Worm (Caenorhabditis elegans) whole organism, L2 larva: Measurements from ENCODE around the gene acr-21.

Source experiments
- C34F6.9 ChIP-seq: fragments of 150-350 bp; optimal IDR thresholded peaks from 2 replicates; lab custom pipeline; 2014; ENCODE audit warnings: missing biosample characterization, missing genetic modification characterization
- F13H6.1 ChIP-seq: sonication (generic microtip); optimal IDR thresholded peaks from 2 replicates; lab custom pipeline; 2016; ENCODE audit warnings: missing genetic modification characterization, missing compliant biosample characterization
- Y55F3AM.14 ChIP-seq: fragments of 200-800 bp; sonication (Bioruptor generic); optimal IDR thresholded peaks from 2 replicates; lab custom pipeline; 2018; ENCODE audit warnings: mild to moderate bottlenecking, missing genetic modification characterization, missing compliant biosample characterization
- ZK546.5 ChIP-seq: sonication (generic microtip); optimal IDR thresholded peaks from 2 replicates; lab custom pipeline; 2017; ENCODE audit warnings: missing biosample characterization, missing genetic modification characterization
- alr-1 ChIP-seq: fragments of 150-350 bp; optimal IDR thresholded peaks from 2 replicates; lab custom pipeline; 2014; ENCODE audit warnings: missing biosample characterization, missing genetic modification characterization
- ama-1 ChIP-seq: fragments of 150-350 bp; optimal IDR thresholded peaks from 2 replicates; lab custom pipeline; 2018; ENCODE audit warnings: inconsistent platforms
- blmp-1 ChIP-seq: sonication (generic microtip); optimal IDR thresholded peaks from 2 replicates; lab custom pipeline; 2017; ENCODE audit warnings: missing genetic modification characterization, mild to moderate bottlenecking, missing compliant biosample characterization, antibody characterized with exemption, moderate library complexity; ENCODE audit not compliant: insufficient read depth
- ceh-16 ChIP-seq: fragments of 150-350 bp; optimal IDR thresholded peaks from 2 replicates; lab custom pipeline; 2014; ENCODE audit warnings: missing biosample characterization, missing genetic modification characterization
- ceh-82 ChIP-seq: fragments of 150-350 bp; optimal IDR thresholded peaks from 2 replicates; lab custom pipeline; 2014; ENCODE audit warnings: missing biosample characterization, missing genetic modification characterization
- dmd-4 ChIP-seq: sonication (generic microtip); optimal IDR thresholded peaks from 2 replicates; lab custom pipeline; 2017; ENCODE audit warnings: missing biosample characterization, missing genetic modification characterization
- egl-27 ChIP-seq: sonication (generic microtip); optimal IDR thresholded peaks from 3 replicates; lab custom pipeline; 2017; ENCODE audit warnings: missing biosample characterization, missing genetic modification reagents, missing genetic modification characterization
- elt-1 ChIP-seq: fragments of 150-350 bp; optimal IDR thresholded peaks from 2 replicates; lab custom pipeline; 2014; ENCODE audit warnings: missing biosample characterization, missing genetic modification characterization
- fos-1 ChIP-seq: fragments of 150-350 bp; optimal IDR thresholded peaks from 2 replicates; lab custom pipeline; 2014; ENCODE audit warnings: missing biosample characterization, missing genetic modification characterization
- lin-11 ChIP-seq: fragments of 150-350 bp; sonication (generic microtip); optimal IDR thresholded peaks from 2 replicates; lab custom pipeline; 2014; ENCODE audit warnings: missing biosample characterization, missing genetic modification characterization, inconsistent platforms, mixed read lengths
- lsy-2 ChIP-seq, 2 experiments: fragments of 150-350 bp in 1 of 2; sonication (generic microtip) in 1 of 2; optimal IDR thresholded peaks; 2 replicates each; lab custom pipeline; 2014 to 2017; ENCODE audit warnings: missing biosample characterization in 2 of 2, missing genetic modification characterization in 2 of 2
- mbf-1 ChIP-seq: sonication (generic microtip); optimal IDR thresholded peaks from 2 replicates; lab custom pipeline; 2017; ENCODE audit warnings: missing biosample characterization, missing genetic modification characterization
- mdl-1 ChIP-seq, 2 experiments: fragments of 150-350 bp in 1 of 2; sonication (generic microtip) in 1 of 2; optimal IDR thresholded peaks; 2 replicates each; lab custom pipeline; 2017; ENCODE audit warnings: missing biosample characterization in 2 of 2, missing genetic modification characterization in 2 of 2
- nhr-10 ChIP-seq: sonication (generic microtip); optimal IDR thresholded peaks from 2 replicates; lab custom pipeline; 2017; ENCODE audit warnings: missing biosample characterization, missing genetic modification characterization
- nhr-11 ChIP-seq: fragments of 150-350 bp; optimal IDR thresholded peaks from 2 replicates; lab custom pipeline; 2014; ENCODE audit warnings: missing biosample characterization, missing genetic modification characterization
- nhr-12 ChIP-seq: fragments of 150-350 bp; optimal IDR thresholded peaks from 2 replicates; lab custom pipeline; 2014; ENCODE audit warnings: missing biosample characterization, missing genetic modification characterization
- nhr-129 ChIP-seq: fragments of 150-350 bp; optimal IDR thresholded peaks from 2 replicates; lab custom pipeline; 2014; ENCODE audit warnings: missing biosample characterization, missing genetic modification characterization
- nhr-77 ChIP-seq: fragments of 150-350 bp; optimal IDR thresholded peaks from 2 replicates; lab custom pipeline; 2014; ENCODE audit warnings: missing biosample characterization, missing genetic modification characterization
- peb-1 ChIP-seq: fragments of 150-350 bp; optimal IDR thresholded peaks from 2 replicates; lab custom pipeline; 2014; ENCODE audit warnings: missing biosample characterization, missing genetic modification characterization
- sem-4 ChIP-seq: fragments of 150-350 bp; optimal IDR thresholded peaks from 2 replicates; lab custom pipeline; 2014; ENCODE audit warnings: missing biosample characterization, missing genetic modification reagents, missing genetic modification characterization
- skn-1 ChIP-seq: sonication (generic microtip); optimal IDR thresholded peaks from 2 replicates; lab custom pipeline; 2017; ENCODE audit warnings: missing biosample characterization, missing genetic modification characterization
- sma-9 ChIP-seq, 2 experiments: fragments of 150-350 bp in 1 of 2; sonication (generic microtip) in 1 of 2; optimal IDR thresholded peaks; 2 replicates each; lab custom pipeline; 2014 to 2016; ENCODE audit warnings: missing genetic modification characterization in 2 of 2, mild to moderate bottlenecking in 1 of 2, missing biosample characterization in 1 of 2, missing compliant biosample characterization in 1 of 2, missing genetic modification reagents in 1 of 2, moderate library complexity in 1 of 2
- snpc-4 ChIP-seq: fragments of 150-350 bp; optimal IDR thresholded peaks from 2 replicates; lab custom pipeline; 2014; ENCODE audit warnings: missing biosample characterization, missing genetic modification characterization
- unc-39 ChIP-seq: fragments of 150-350 bp; optimal IDR thresholded peaks from 2 replicates; lab custom pipeline; 2014; ENCODE audit warnings: missing biosample characterization, missing genetic modification characterization
- unc-55 ChIP-seq: fragments of 150-350 bp; sonication (generic microtip); optimal IDR thresholded peaks from 3 replicates; lab custom pipeline; 2014; ENCODE audit warnings: missing biosample characterization, missing genetic modification reagents, missing genetic modification characterization
- unc-62 ChIP-seq: fragments of 150-350 bp; optimal IDR thresholded peaks from 2 replicates; lab custom pipeline; 2014; ENCODE audit warnings: missing biosample characterization, missing genetic modification reagents, missing genetic modification characterization
- zag-1 ChIP-seq: fragments of 150-350 bp; optimal IDR thresholded peaks from 2 replicates; lab custom pipeline; 2014; ENCODE audit warnings: missing biosample characterization, missing genetic modification characterization
- ztf-1 ChIP-seq: fragments of 200-800 bp; sonication (Bioruptor generic); conservative IDR thresholded peaks from 2 replicates; pipeline ENCODE4 v1.3.6; 2022; ENCODE audit warnings: missing genetic modification characterization, missing compliant biosample characterization
- ztf-11 ChIP-seq: sonication (generic microtip); optimal IDR thresholded peaks from 2 replicates; lab custom pipeline; 2017; ENCODE audit warnings: missing biosample characterization, missing genetic modification characterization
- ztf-4 ChIP-seq: fragments of 150-350 bp; optimal IDR thresholded peaks from 2 replicates; lab custom pipeline; 2014; ENCODE audit warnings: missing biosample characterization, missing genetic modification characterization

acr-21 gene

DNA sequence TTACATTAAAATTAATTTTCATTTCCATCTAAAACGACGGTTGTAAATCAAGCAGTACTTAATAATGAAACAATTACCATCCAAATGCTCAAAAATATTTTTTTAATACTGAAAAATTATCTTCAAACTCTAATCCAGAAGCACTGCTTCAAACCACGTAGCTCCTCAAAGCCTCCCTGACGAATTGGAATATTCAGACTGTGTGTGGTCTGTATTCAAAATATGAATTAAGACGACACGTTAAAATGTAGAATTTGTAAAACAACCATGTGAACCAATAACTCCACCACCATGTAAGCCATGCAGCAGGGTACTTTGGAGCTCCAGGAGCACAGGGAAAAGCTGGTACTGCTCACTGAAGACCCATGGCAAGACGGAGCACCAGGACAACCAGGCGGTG, 2.3 kb upstream of the acr-21 start, which contains the start of gene F27B3.8:
TSS of gene F27B3.8 (plus strand) at position 301 of the 400 bp plus-strand sequence.
- no peak for TF ChIP-seq ztf-11 (tag; lab: Kevin White, UChicago)
- TF ChIP-seq nhr-11 (tag; lab: Kevin White, UChicago), result no peak
- TF ChIP-seq skn-1 (tag; lab: Kevin White, UChicago), result no peak
- no peak for TF ChIP-seq elt-1 (tag; lab: Kevin White, UChicago)
- no peak for TF ChIP-seq ztf-4 (tag; lab: Kevin White, UChicago)
- no peak for TF ChIP-seq mbf-1 (tag; lab: Kevin White, UChicago)
- TF ChIP-seq ZK546.5 (tag; lab: Kevin White, UChicago), result no peak
- TF ChIP-seq ama-1 (lab: Kevin White, UChicago), result no peak
- TF ChIP-seq unc-62 (GFP tag; lab: Kevin White, UChicago), result no peak
- no peak for TF ChIP-seq zag-1

ce11 chrIII:6587564-6587963, 5.9 kb downstream of the acr-21 start, which contains the start of gene ddo-3:
Gene ddo-3, plus strand, starts transcription at chrIII:6587864.
- TF ChIP-seq ztf-4 (tag; lab: Kevin White, UChicago) (no peak), snpc-4 (tag; lab: Kevin White, UChicago) (no peak), unc-55 (GFP tag; lab: Kevin White, UChicago) (no peak), fos-1 (tag; lab: Kevin White, UChicago) (no peak), sma-9 (GFP tag; optimal IDR thresholded peaks at IDR 0.05; lab: Kevin White, UChicago) (no peak), sma-9 (tag; optimal IDR thresholded peaks at IDR 0.05; lab: Kevin White, UChicago) (no peak), ceh-16 (no peak)
- TF ChIP-seq, all 48 proteins: peak for 0

DNA sequence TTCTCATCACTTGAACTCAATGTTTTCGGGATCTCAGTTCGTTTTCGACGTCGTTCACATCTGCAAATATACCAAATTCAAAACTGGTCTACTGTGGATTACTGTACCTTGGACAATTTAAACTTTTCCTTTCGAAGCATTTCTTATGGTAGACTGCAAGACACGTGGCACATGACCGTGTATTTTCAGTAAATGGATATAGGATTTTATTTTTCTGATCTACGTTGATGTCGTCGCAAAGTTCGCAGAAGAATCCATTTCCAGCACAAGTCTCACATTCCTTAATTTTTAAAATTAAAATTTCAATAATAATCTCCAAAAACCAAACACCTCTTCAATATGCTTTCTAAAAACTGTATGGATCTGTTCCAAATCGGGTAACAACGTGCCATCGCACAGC, 7.8 kb downstream of the acr-21 start:
- TF ChIP-seq nhr-10 (tag; lab: Kevin White, UChicago) (no peak), ztf-1 (GFP tag; lab: Robert Waterston, UW) (no peak), snpc-4 (tag; lab: Kevin White, UChicago) (no peak), F13H6.1 (tag; lab: Kevin White, UChicago) (no peak), mdl-1 (tag; optimal IDR thresholded peaks at IDR 0.05; lab: Kevin White, UChicago) (no peak), nhr-129 (no peak), blmp-1 (tag; lab: Kevin White, UChicago) (no peak), nhr-11 (tag; lab: Kevin White, UChicago) (no peak), dmd-4 (tag; lab: Kevin White, UChicago) (no peak), ceh-82 (no peak), peb-1 (tag; lab: Kevin White, UChicago) (no peak), nhr-12 (tag; lab: Kevin White, UChicago) (no peak), mbf-1 (tag; lab: Kevin White, UChicago) (no peak), ama-1 (lab: Kevin White, UChicago) (no peak), nhr-77 (tag; lab: Kevin White, UChicago) (no peak), fos-1 (tag; lab: Kevin White, UChicago) (no peak), lsy-2 (tag; optimal IDR thresholded peaks at IDR 0.05; lab: Kevin White, UChicago) (no peak)

DNA sequence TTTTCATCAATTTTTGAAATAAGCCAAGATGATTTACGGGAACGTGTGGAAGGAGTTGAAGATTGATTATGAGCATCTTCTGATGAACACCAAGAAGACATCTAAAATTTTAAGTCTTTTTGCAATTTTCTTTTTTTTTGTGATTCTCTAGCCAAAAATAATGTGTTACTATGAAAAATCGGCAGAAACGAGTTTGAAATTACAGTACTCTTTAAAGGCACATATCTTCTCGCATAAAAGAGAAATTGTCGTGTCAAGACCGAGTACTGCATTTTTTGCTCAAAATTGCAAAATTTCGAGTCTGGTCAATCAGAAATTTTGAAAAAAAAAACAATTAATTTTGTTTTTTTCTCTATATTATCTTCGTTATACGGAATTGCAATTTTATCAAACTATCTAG, 10.4 kb downstream of the acr-21 start, which contains the start of gene F20H11.1:
TSS of gene F20H11.1 (minus strand) at position 101 of the 400 bp plus-strand sequence.
- TF ChIP-seq unc-62 (GFP tag; lab: Kevin White, UChicago) (no peak), blmp-1 (tag; lab: Kevin White, UChicago) (no peak), F13H6.1 (tag; lab: Kevin White, UChicago) (no peak), Y55F3AM.14 (GFP tag; lab: Kevin White, UChicago) (no peak), unc-55 (GFP tag; lab: Kevin White, UChicago) (no peak), unc-39 (tag; lab: Kevin White, UChicago) (no peak), nhr-10 (tag; lab: Kevin White, UChicago) (no peak), egl-27 (no peak), ZK546.5 (tag; lab: Kevin White, UChicago) (no peak), sem-4 (tag; lab: Kevin White, UChicago) (no peak), C34F6.9 (no peak), nhr-11 (tag; lab: Kevin White, UChicago) (no peak), nhr-12 (tag; lab: Kevin White, UChicago) (no peak), alr-1 (tag; lab: Kevin White, UChicago) (no peak), sma-9 (GFP tag; optimal IDR thresholded peaks at IDR 0.05; lab: Kevin White, UChicago) (no peak), sma-9 (tag; optimal IDR thresholded peaks at IDR 0.05; lab: Kevin White, UChicago) (no peak), lin-11 (tag; lab: Kevin White, UChicago) (no peak), ztf-4 (tag; lab: Kevin White, UChicago) (no peak), nhr-77 (tag; lab: Kevin White, UChicago) (no peak)
- TF ChIP-seq, all 48 proteins: peak for 0
